Worm (Caenorhabditis elegans) whole organism, late embryonic: Measurements from ENCODE around the gene ppk-2.
"Not testable (repeated sequence)": the region's sequence is repeated elsewhere in the genome, so short reads cannot be mapped to it uniquely, and the experiment has no call there.

ENCODE experiments used
- K09A11.1 ChIP-seq: sonication (generic microtip); optimal IDR thresholded peaks from 2 replicates; lab custom pipeline; 2017; ENCODE audit warnings: antibody characterized with exemption, mild to moderate bottlenecking, missing genetic modification characterization, missing compliant biosample characterization; ENCODE audit not compliant: insufficient read depth
- ahr-1 ChIP-seq: sonication (generic microtip); optimal IDR thresholded peaks from 2 replicates; lab custom pipeline; 2016; ENCODE audit warnings: missing genetic modification characterization, missing compliant biosample characterization
- ceh-19 ChIP-seq: fragments of 200-800 bp; sonication (Bioruptor generic); optimal IDR thresholded peaks from 2 replicates; lab custom pipeline; 2018; ENCODE audit warnings: mild to moderate bottlenecking, missing genetic modification characterization, missing compliant biosample characterization
- ceh-6 ChIP-seq: fragments of 200-800 bp; sonication (Bioruptor generic); optimal IDR thresholded peaks from 2 replicates; lab custom pipeline; 2018; ENCODE audit warnings: mild to moderate bottlenecking, missing genetic modification characterization, missing compliant biosample characterization
- che-1 ChIP-seq: sonication (generic microtip); optimal IDR thresholded peaks from 2 replicates; lab custom pipeline; 2016; ENCODE audit warnings: mild to moderate bottlenecking, missing genetic modification characterization, missing compliant biosample characterization
- dve-1 ChIP-seq: sonication (generic microtip); optimal IDR thresholded peaks from 2 replicates; lab custom pipeline; 2017; ENCODE audit warnings: antibody characterized with exemption, mild to moderate bottlenecking, missing genetic modification characterization, missing compliant biosample characterization
- ets-4 ChIP-seq: sonication (generic microtip); optimal IDR thresholded peaks from 2 replicates; lab custom pipeline; 2016; ENCODE audit warnings: missing genetic modification characterization, missing compliant biosample characterization
- eyg-1 ChIP-seq: sonication (generic microtip); optimal IDR thresholded peaks from 2 replicates; lab custom pipeline; 2016; ENCODE audit warnings: missing genotype, missing genetic modification characterization, missing compliant biosample characterization
- hlh-13 ChIP-seq: fragments of 200-800 bp; sonication (Bioruptor generic); optimal IDR thresholded peaks from 2 replicates; lab custom pipeline; 2018; ENCODE audit warnings: mild to moderate bottlenecking, missing genetic modification characterization, missing compliant biosample characterization
- hlh-30 ChIP-seq: sonication (generic microtip); optimal IDR thresholded peaks from 2 replicates; lab custom pipeline; 2017; ENCODE audit warnings: antibody characterized with exemption, missing genetic modification characterization, missing compliant biosample characterization; ENCODE audit not compliant: insufficient read depth
- hlh-6 ChIP-seq: sonication (generic microtip); optimal IDR thresholded peaks from 2 replicates; lab custom pipeline; 2016; ENCODE audit warnings: missing genotype, missing genetic modification characterization, missing compliant biosample characterization
- lim-6 ChIP-seq: sonication (generic microtip); optimal IDR thresholded peaks from 2 replicates; lab custom pipeline; 2016; ENCODE audit warnings: missing genetic modification characterization, missing compliant biosample characterization
- madf-2 ChIP-seq: sonication (generic microtip); optimal IDR thresholded peaks from 2 replicates; lab custom pipeline; 2017; ENCODE audit warnings: missing genetic modification characterization, missing compliant biosample characterization
- nfya-1 ChIP-seq: sonication (generic microtip); optimal IDR thresholded peaks from 2 replicates; lab custom pipeline; 2017; ENCODE audit warnings: missing genetic modification characterization, mild to moderate bottlenecking, missing compliant biosample characterization, antibody characterized with exemption, moderate library complexity
- nhr-11 ChIP-seq: fragments of 150-350 bp; optimal IDR thresholded peaks from 2 replicates; lab custom pipeline; 2014; ENCODE audit warnings: missing biosample characterization, missing genetic modification characterization
- pat-9 ChIP-seq: fragments of 200-800 bp; sonication (Bioruptor generic); optimal IDR thresholded peaks from 2 replicates; lab custom pipeline; 2018; ENCODE audit warnings: mild to moderate bottlenecking, missing genetic modification characterization, moderate library complexity, missing compliant biosample characterization
- pha-4 ChIP-seq: fragments of 150-350 bp; optimal IDR thresholded peaks from 2 replicates; lab custom pipeline; 2018; ENCODE audit warnings: missing biosample characterization, missing genetic modification reagents, missing genetic modification characterization
- pqm-1 ChIP-seq: sonication (generic microtip); optimal IDR thresholded peaks from 2 replicates; lab custom pipeline; 2016; ENCODE audit warnings: missing genetic modification characterization, missing compliant biosample characterization
- pros-1 ChIP-seq: fragments of 150-350 bp; optimal IDR thresholded peaks from 2 replicates; lab custom pipeline; 2014; ENCODE audit warnings: missing biosample characterization, missing genetic modification reagents, missing genetic modification characterization
- ref-2 ChIP-seq: sonication (generic microtip); optimal IDR thresholded peaks from 2 replicates; lab custom pipeline; 2016; ENCODE audit warnings: missing genetic modification characterization, missing compliant biosample characterization
- rnt-1 ChIP-seq: sonication (generic microtip); optimal IDR thresholded peaks from 2 replicates; lab custom pipeline; 2016; ENCODE audit warnings: missing genetic modification characterization, missing compliant biosample characterization
- sox-2 ChIP-seq: fragments of 200-800 bp; sonication (Bioruptor generic); IDR thresholded peaks from 2 replicates; pipeline ENCODE4 v1.3.6; 2022; ENCODE audit warnings: missing genetic modification reagents, missing genetic modification characterization, missing compliant biosample characterization
- sox-4 ChIP-seq: sonication (generic microtip); optimal IDR thresholded peaks from 2 replicates; lab custom pipeline; 2017; ENCODE audit warnings: mild to moderate bottlenecking, missing genetic modification characterization, inconsistent platforms, missing compliant biosample characterization
- tbx-7 ChIP-seq: sonication (generic microtip); optimal IDR thresholded peaks from 2 replicates; lab custom pipeline; 2016; ENCODE audit warnings: missing genotype, missing genetic modification characterization, missing compliant biosample characterization
- unc-3 ChIP-seq, 2 experiments: fragments of 200-800 bp in 1 of 2; sonication (Bioruptor generic) in 1 of 2; sonication (generic microtip) in 1 of 2; conservative IDR thresholded peaks in 1 of 2; optimal IDR thresholded peaks in 1 of 2; 2 replicates each; pipeline versions ENCODE4 v1.3.6 to Lab custom; 2016 to 2022; ENCODE audit warnings: missing compliant biosample characterization in 2 of 2, missing genetic modification characterization in 2 of 2, missing genetic modification reagents in 1 of 2
- unc-86 ChIP-seq: sonication (generic microtip); optimal IDR thresholded peaks from 2 replicates; lab custom pipeline; 2016; ENCODE audit warnings: missing genetic modification characterization, missing compliant biosample characterization

ppk-2 gene

ce11 chrIII:2068248-2068647, 33.8 kb upstream of the ppk-2 start, which contains the start of gene Y39A3A.3:
Gene Y39A3A.3, minus strand, starts transcription at chrIII:2068348.
- TF ChIP-seq pat-9 (tag; lab: Kevin White, UChicago) (no peak), unc-3 (GFP tag; conservative IDR thresholded peaks at IDR 0.05; lab: Robert Waterston, UW) (no peak), unc-3 (tag; optimal IDR thresholded peaks at IDR 0.05; lab: Kevin White, UChicago) (no peak), che-1 (tag; lab: Kevin White, UChicago) (no peak), sox-4 (no peak), hlh-13 (GFP tag; lab: Kevin White, UChicago) (no peak), pqm-1 (tag; lab: Kevin White, UChicago) (no peak)

ce11 chrIII:2076546-2077134, 25.5 kb upstream of the ppk-2 start, which contains the start of gene Y39A3A.4:
Gene Y39A3A.4, minus strand, starts transcription at chrIII:2076596.
- no peak for TF ChIP-seq sox-4
- TF ChIP-seq ceh-6 (GFP tag; lab: Kevin White, UChicago) = no peak
- TF ChIP-seq nhr-11 (tag; lab: Kevin White, UChicago) = no peak
- no peak for TF ChIP-seq hlh-30
- no peak for TF ChIP-seq unc-3 (GFP tag; conservative IDR thresholded peaks at IDR 0.05; lab: Robert Waterston, UW)
- TF ChIP-seq unc-3 (tag; optimal IDR thresholded peaks at IDR 0.05; lab: Kevin White, UChicago) = no peak
- TF ChIP-seq pros-1 (tag; lab: Kevin White, UChicago) = no peak
- no peak for TF ChIP-seq nfya-1 (tag; lab: Kevin White, UChicago)
- no peak for TF ChIP-seq madf-2 (tag; lab: Kevin White, UChicago)
- no peak for TF ChIP-seq dve-1 (tag; lab: Kevin White, UChicago)
- no peak for TF ChIP-seq rnt-1 (tag; lab: Kevin White, UChicago)
- TF ChIP-seq pqm-1 (tag; lab: Kevin White, UChicago) = no peak
- no peak for TF ChIP-seq tbx-7 (tag; lab: Kevin White, UChicago)
- TF ChIP-seq lim-6 = no peak

- TF ChIP-seq unc-3 (GFP tag; conservative IDR thresholded peaks at IDR 0.05; lab: Robert Waterston, UW); unc-3 (tag; optimal IDR thresholded peaks at IDR 0.05; lab: Kevin White, UChicago); tbx-7 (tag; lab: Kevin White, UChicago); ets-4 (tag; lab: Kevin White, UChicago): not testable (repeated sequence)
Observed at ce11 chrIII:2082519-2082918, 19.6 kb upstream of the ppk-2 start, which contains the start of gene cpt-3. Gene cpt-3, plus strand, starts transcription at chrIII:2082819.

- TF ChIP-seq ref-2 (tag; lab: Kevin White, UChicago) (no peak), sox-2 (GFP tag; lab: Robert Waterston, UW) (no peak), unc-3 (GFP tag; conservative IDR thresholded peaks at IDR 0.05; lab: Robert Waterston, UW) (no peak), unc-3 (tag; optimal IDR thresholded peaks at IDR 0.05; lab: Kevin White, UChicago) (no peak), ceh-19 (GFP tag; lab: Kevin White, UChicago) (no peak), sox-4 (no peak), eyg-1 (tag; lab: Kevin White, UChicago) (no peak), hlh-6 (tag; lab: Kevin White, UChicago) (no peak)
- TF ChIP-seq, all 69 proteins: peak for 0
Observed at ce11 chrIII:2084829-2085228, 17.3 kb upstream of the ppk-2 start.

ce11 chrIII:2089453-2089852, 12.6 kb upstream of the ppk-2 start:
- TF ChIP-seq lim-6 (no peak), nfya-1 (tag; lab: Kevin White, UChicago) (peak; percentile 33), ahr-1 (tag; lab: Kevin White, UChicago) (no peak), unc-86 (tag; lab: Kevin White, UChicago) (no peak)

ce11 chrIII:2090695-2091094, 11.4 kb upstream of the ppk-2 start:
- no peak for TF ChIP-seq pha-4 (tag; lab: Kevin White, UChicago)
- no peak for TF ChIP-seq K09A11.1 (tag; lab: Kevin White, UChicago)
- TF ChIP-seq hlh-30 = peak; percentile 70
